Worm (Caenorhabditis elegans) whole organism, L4 larva: ENCODE measurements around the gene ZK688.1.
"Not testable (repeated sequence)": the region's sequence is repeated elsewhere in the genome, so short reads cannot be mapped to it uniquely, and the experiment has no call there.

Experiments used
- F26F4.8 ChIP-seq: fragments of 200-800 bp; sonication (Bioruptor generic); conservative IDR thresholded peaks from 2 replicates; pipeline ENCODE4 v1.3.6; 2022; ENCODE audit warnings: missing genetic modification characterization, missing compliant biosample characterization
- F44E2.7 ChIP-seq: fragments of 200-800 bp; sonication (Bioruptor generic); IDR thresholded peaks from 2 replicates; pipeline ENCODE4 v2.1.2; 2022; ENCODE audit warnings: missing genetic modification characterization, missing compliant biosample characterization
- T26A8.4 ChIP-seq: fragments of 200-800 bp; sonication (Bioruptor generic); IDR thresholded peaks from 2 replicates; pipeline ENCODE4 v1.3.6; 2022; ENCODE audit warnings: missing genetic modification characterization, missing compliant biosample characterization
- Y105C5A.15 ChIP-seq: fragments of 200-800 bp; sonication (Bioruptor generic); IDR thresholded peaks from 2 replicates; pipeline ENCODE4 v1.3.6; 2022; ENCODE audit warnings: missing genetic modification characterization, missing compliant biosample characterization
- Y48G9A.11 ChIP-seq: fragments of 200-800 bp; sonication (Bioruptor generic); IDR thresholded peaks from 2 replicates; pipeline ENCODE4 v1.3.6; 2022; ENCODE audit warnings: missing genetic modification reagents, missing genetic modification characterization, missing compliant biosample characterization
- Y75B8A.6 ChIP-seq: fragments of 200-800 bp; sonication (Bioruptor generic); IDR thresholded peaks from 2 replicates; pipeline ENCODE4 v1.3.6; 2022; ENCODE audit warnings: missing genetic modification reagents, missing genetic modification characterization, missing compliant biosample characterization
- ZK337.2 ChIP-seq: fragments of 200-800 bp; sonication (Bioruptor generic); IDR thresholded peaks from 2 replicates; pipeline ENCODE4 v1.3.6; 2022; ENCODE audit warnings: missing genetic modification reagents, missing genetic modification characterization, missing compliant biosample characterization
- aly-2 ChIP-seq: sonication (generic microtip); optimal IDR thresholded peaks from 2 replicates; lab custom pipeline; 2018; ENCODE audit warnings: missing biosample characterization, missing genetic modification characterization
- arid-1 ChIP-seq: fragments of 200-800 bp; sonication (Bioruptor generic); conservative IDR thresholded peaks from 2 replicates; pipeline ENCODE4 v1.3.6; 2022; ENCODE audit warnings: missing genetic modification reagents, missing genetic modification characterization, missing compliant biosample characterization
- ceh-20 ChIP-seq: fragments of 200-800 bp; sonication (Bioruptor generic); IDR thresholded peaks from 2 replicates; pipeline ENCODE4 v1.3.6; 2022; ENCODE audit warnings: missing genetic modification reagents, missing genetic modification characterization, missing compliant biosample characterization
- ctbp-1 ChIP-seq: fragments of 200-800 bp; sonication (Bioruptor generic); IDR thresholded peaks from 2 replicates; pipeline ENCODE4 v1.3.6; 2022; ENCODE audit warnings: missing genetic modification reagents, missing genetic modification characterization, missing compliant biosample characterization
- dmd-8 ChIP-seq: fragments of 200-800 bp; sonication (Bioruptor generic); IDR thresholded peaks from 2 replicates; pipeline ENCODE4 v1.3.6; 2022; ENCODE audit warnings: missing genetic modification characterization, missing compliant biosample characterization
- dve-1 ChIP-seq: sonication (generic microtip); optimal IDR thresholded peaks from 2 replicates; lab custom pipeline; 2017; ENCODE audit warnings: antibody characterized with exemption, mild to moderate bottlenecking, missing genetic modification characterization, missing compliant biosample characterization; ENCODE audit not compliant: insufficient read depth
- egl-43 ChIP-seq: fragments of 200-800 bp; sonication (Bioruptor generic); IDR thresholded peaks from 2 replicates; pipeline ENCODE4 v1.3.6; 2022; ENCODE audit warnings: missing genetic modification reagents, missing genetic modification characterization, missing compliant biosample characterization
- hlh-30 ChIP-seq: sonication (generic microtip); optimal IDR thresholded peaks from 2 replicates; lab custom pipeline; 2017; ENCODE audit warnings: antibody characterized with exemption, mild to moderate bottlenecking, missing genetic modification characterization, missing compliant biosample characterization; ENCODE audit not compliant: insufficient read depth
- lim-7 ChIP-seq: fragments of 200-800 bp; sonication (Bioruptor generic); IDR thresholded peaks from 2 replicates; pipeline ENCODE4 v1.3.6; 2022; ENCODE audit warnings: missing genetic modification characterization, missing compliant biosample characterization
- lin-38 ChIP-seq: fragments of 200-800 bp; sonication (Bioruptor generic); IDR thresholded peaks from 2 replicates; pipeline ENCODE4 v1.3.6; 2022; ENCODE audit warnings: missing genetic modification reagents, missing genetic modification characterization, missing compliant biosample characterization
- lsy-2 ChIP-seq, 2 experiments: fragments of 150-350 bp in 1 of 2; sonication (generic microtip) in 1 of 2; optimal IDR thresholded peaks; 2 replicates each; lab custom pipeline; 2014 to 2017; ENCODE audit warnings: missing biosample characterization in 2 of 2, missing genetic modification characterization in 2 of 2
- madf-5 ChIP-seq, 2 experiments: fragments of 200-800 bp; sonication (Bioruptor generic); IDR thresholded peaks; 2 replicates each; pipeline ENCODE4 v1.3.6; 2022; ENCODE audit warnings: missing compliant biosample characterization in 2 of 2, missing genetic modification characterization in 2 of 2
- mdt-29 ChIP-seq: fragments of 200-800 bp; sonication (Bioruptor generic); IDR thresholded peaks from 2 replicates; pipeline ENCODE4 v1.3.6; 2022; ENCODE audit warnings: missing genetic modification reagents, missing genetic modification characterization, missing compliant biosample characterization
- mxl-2 ChIP-seq: fragments of 200-800 bp; sonication (Bioruptor generic); conservative IDR thresholded peaks from 2 replicates; pipeline ENCODE4 v1.3.6; 2022; ENCODE audit warnings: missing genetic modification reagents, missing genetic modification characterization, missing compliant biosample characterization
- nhr-41 ChIP-seq: fragments of 200-800 bp; sonication (Bioruptor generic); IDR thresholded peaks from 2 replicates; pipeline ENCODE4 v1.3.6; 2022; ENCODE audit warnings: missing genetic modification reagents, missing genetic modification characterization, missing compliant biosample characterization
- nhr-42 ChIP-seq: fragments of 200-800 bp; sonication (Bioruptor generic); IDR thresholded peaks from 2 replicates; pipeline ENCODE4 v1.3.6; 2022; ENCODE audit warnings: missing genetic modification characterization, missing compliant biosample characterization
- pha-4 ChIP-seq, 2 experiments: fragments of 150-350 bp in 1 of 2; fragments of 200-800 bp in 1 of 2; sonication (Bioruptor generic) in 1 of 2; IDR thresholded peaks in 1 of 2; optimal IDR thresholded peaks in 1 of 2; 2 replicates each; pipeline versions ENCODE4 v1.3.6 to Lab custom; 2014 to 2022; ENCODE audit warnings: missing genetic modification characterization in 2 of 2, missing genetic modification reagents in 2 of 2, missing biosample characterization in 1 of 2, missing compliant biosample characterization in 1 of 2
- php-3 ChIP-seq: fragments of 200-800 bp; sonication (Bioruptor generic); IDR thresholded peaks from 2 replicates; pipeline ENCODE4 v1.3.6; 2022; ENCODE audit warnings: missing genetic modification reagents, missing genetic modification characterization, missing compliant biosample characterization
- saeg-2 ChIP-seq: fragments of 200-800 bp; sonication (Bioruptor generic); IDR thresholded peaks from 2 replicates; pipeline ENCODE4 v1.3.6; 2022; ENCODE audit warnings: missing genetic modification reagents, missing genetic modification characterization, missing compliant biosample characterization
- sdz-12 ChIP-seq: fragments of 200-800 bp; sonication (Bioruptor generic); optimal IDR thresholded peaks from 2 replicates; lab custom pipeline; 2018; ENCODE audit warnings: mild to moderate bottlenecking, missing genetic modification characterization, missing compliant biosample characterization
- snpc-1.2 ChIP-seq: fragments of 200-800 bp; sonication (Bioruptor generic); IDR thresholded peaks from 2 replicates; pipeline ENCODE4 v1.3.6; 2022; ENCODE audit warnings: missing genetic modification reagents, missing genetic modification characterization, missing compliant biosample characterization
- tra-1 ChIP-seq: fragments of 200-800 bp; sonication (Bioruptor generic); IDR thresholded peaks from 2 replicates; pipeline ENCODE4 v1.3.6; 2022; ENCODE audit warnings: missing genetic modification reagents, missing genetic modification characterization, missing compliant biosample characterization
- vab-7 ChIP-seq: fragments of 200-800 bp; sonication (Bioruptor generic); IDR thresholded peaks from 2 replicates; pipeline ENCODE4 v1.3.6; 2022; ENCODE audit warnings: missing genetic modification reagents, missing genetic modification characterization, missing compliant biosample characterization

ZK688.1 gene

ce11 chrIII:7953688-7954313 is 44.4 kb downstream of the ZK688.1 start:
- TF ChIP-seq vab-7 (peak; percentile 69), lim-7 (peak; percentile 79), dmd-8 (GFP tag; lab: Robert Waterston, UW) (peak; percentile 87), ceh-20 (GFP tag; lab: Robert Waterston, UW) (0 out of 2 replicates have a peak, but pooled peaks have one; percentile 19), lin-38 (GFP tag; lab: Robert Waterston, UW) (peak; percentile 72), F44E2.7 (GFP tag; lab: Robert Waterston, UW) (peak; percentile 70; the same call in 1 of the 2 replicates), saeg-2 (GFP tag; lab: Robert Waterston, UW) (0 out of 2 replicates have a peak, but pooled peaks have one; percentile 55), nhr-41 (GFP tag; lab: Robert Waterston, UW) (peak; percentile 68; the same call in 1 of the 2 replicates), F26F4.8 (GFP tag; lab: Robert Waterston, UW) (peak; percentile 95), madf-5 (GFP tag; IDR thresholded peaks at IDR 0.05; lab: Robert Waterston, UW) (peak in 1 of 2 experiments; percentile 68; a peak in 2 of 4 replicates), Y48G9A.11 (GFP tag; lab: Robert Waterston, UW) (peak; percentile 78), mdt-29 (GFP tag; lab: Robert Waterston, UW) (peak; percentile 51; the same call in 1 of the 2 replicates), mxl-2 (GFP tag; lab: Robert Waterston, UW) (0 out of 2 replicates have a peak, but pooled peaks have one; percentile 43), Y105C5A.15 (GFP tag; lab: Robert Waterston, UW) (0 out of 2 replicates have a peak, but pooled peaks have one; percentile 66), T26A8.4 (0 out of 2 replicates have a peak, but pooled peaks have one; percentile 27), Y75B8A.6 (GFP tag; lab: Robert Waterston, UW) (0 out of 2 replicates have a peak, but pooled peaks have one; percentile 31), pha-4 (GFP tag; IDR thresholded peaks at IDR 0.05; lab: Robert Waterston, UW) (peak; percentile 64; the same call in 1 of the 2 replicates), arid-1 (peak; percentile 71; the same call in 1 of the 2 replicates), ctbp-1 (GFP tag; lab: Robert Waterston, UW) (peak; percentile 50; the same call in 1 of the 2 replicates), snpc-1.2 (GFP tag; lab: Robert Waterston, UW) (peak; percentile 71), ZK337.2 (GFP tag; lab: Robert Waterston, UW) (0 out of 2 replicates have a peak, but pooled peaks have one; percentile 46), egl-43 (GFP tag; lab: Robert Waterston, UW) (peak; percentile 77)
- TF ChIP-seq pha-4 (tag; optimal IDR thresholded peaks at IDR 0.05; lab: Kevin White, UChicago) = not testable (repeated sequence)

ce11 chrIII:7956965-7957364 is 47.6 kb downstream of the ZK688.1 start, which contains the start of gene C29E4.9:
TSS of gene C29E4.9 (minus strand) at chrIII:7957065.
- no peak for TF ChIP-seq tra-1
- no peak for TF ChIP-seq php-3 (GFP tag; lab: Robert Waterston, UW)
- no peak for TF ChIP-seq ZK337.2 (GFP tag; lab: Robert Waterston, UW)
- no peak for TF ChIP-seq mxl-2 (GFP tag; lab: Robert Waterston, UW)
- TF ChIP-seq vab-7 = no peak
- TF ChIP-seq, all 104 proteins: peak for 0

DNA sequence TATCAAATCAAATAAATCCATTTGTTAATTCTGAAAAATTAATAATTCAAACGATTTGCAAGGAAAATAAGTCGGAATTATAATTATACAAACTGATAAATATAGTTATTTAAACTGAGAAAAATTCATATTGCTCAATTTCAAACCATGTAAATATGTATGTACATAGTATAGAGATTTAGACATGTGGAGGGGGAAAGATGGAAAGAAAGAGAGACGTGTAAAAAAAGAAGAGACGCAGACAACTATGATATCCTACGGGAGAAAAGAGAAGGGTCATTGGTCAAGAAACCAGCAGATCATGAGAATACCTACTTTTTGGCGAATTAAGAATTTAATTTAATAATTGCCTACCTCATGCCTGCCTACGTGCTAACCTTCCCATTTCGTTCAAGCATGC is 48.7 kb downstream of the ZK688.1 start, which contains the start of gene C29E4.11:
Gene C29E4.11, minus strand, starts transcription at position 30 of the 400 bp plus-strand sequence.
- TF ChIP-seq saeg-2 (GFP tag; lab: Robert Waterston, UW) (no peak), sdz-12 (GFP tag; lab: Kevin White, UChicago) (no peak), lsy-2 (tag; optimal IDR thresholded peaks at IDR 0.05; lab: Kevin White, UChicago) (peak in 1 of 2 experiments; percentile 41), nhr-42 (no peak), dve-1 (tag; lab: Kevin White, UChicago) (peak; percentile 15), hlh-30 (tag; lab: Kevin White, UChicago) (peak; percentile 5), aly-2 (tag; lab: Kevin White, UChicago) (no peak)
